Worm (Caenorhabditis elegans): Measurements from ENCODE around the gene M03C11.9.

DNA sequence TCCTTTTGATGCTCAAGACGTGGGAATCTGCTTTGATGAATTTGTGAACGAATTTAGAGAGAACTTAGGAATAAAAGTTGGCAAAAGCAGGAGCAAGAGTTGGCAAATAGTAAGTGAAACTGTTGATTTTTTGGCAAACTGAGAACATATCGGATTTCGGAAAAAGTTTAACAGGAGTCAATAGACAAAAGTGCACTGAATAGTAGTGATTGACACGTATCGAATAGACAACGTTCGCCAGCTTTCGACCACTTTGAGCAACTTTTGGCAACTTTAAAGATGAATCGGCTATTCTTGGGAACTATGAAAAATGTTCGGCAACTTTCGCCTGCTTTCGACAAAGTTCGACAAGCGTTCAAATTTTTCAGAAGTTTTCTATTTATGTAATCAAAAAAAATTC is at the start of gene M03C11.9:
- TF ChIP-seq him-1 (tag; optimal IDR thresholded peaks at IDR 0.05) (no peak), W03F9.2 (tag; optimal IDR thresholded peaks at IDR 0.05) (no peak), dao-5 (tag; optimal IDR thresholded peaks at IDR 0.05) (no peak)
